Fruit fly (Drosophila melanogaster) whole organism, wandering third instar larva: ENCODE results near the gene mRpL20.

Experiments used
- CG32264 ChIP-seq: fragments of 200-800 bp; sonication (Bioruptor generic); optimal IDR thresholded peaks from 2 replicates; lab custom pipeline; 2016; ENCODE audit warnings: missing biosample characterization, missing genetic modification characterization
- Dfd ChIP-seq: fragments of >200 bp; optimal IDR thresholded peaks from 2 replicates; lab custom pipeline; 2017; ENCODE audit warnings: missing biosample characterization, missing genetic modification characterization
- Hr83 ChIP-seq: fragments of 200-300 bp; sonication (Bioruptor generic); optimal IDR thresholded peaks from 2 replicates; lab custom pipeline; 2016; ENCODE audit warnings: missing biosample characterization, mild to moderate bottlenecking, missing genetic modification characterization, moderate library complexity; ENCODE audit not compliant: poor library complexity, severe bottlenecking
- Jra ChIP-seq: sonication (Bioruptor generic); optimal IDR thresholded peaks from 2 replicates; lab custom pipeline; 2016; ENCODE audit warnings: missing biosample characterization, missing genetic modification characterization
- Myc ChIP-seq: fragments of >200 bp; optimal IDR thresholded peaks from 2 replicates; lab custom pipeline; 2017
- foxo ChIP-seq, 2 experiments: fragments of 200-800 bp; sonication (Bioruptor generic); optimal IDR thresholded peaks; 2 replicates in 1 of 2; 3 replicates in 1 of 2; lab custom pipeline; 2016 to 2017; ENCODE audit warnings: missing biosample characterization in 2 of 2, missing genetic modification characterization in 2 of 2
- usp ChIP-seq: fragments of >200 bp; optimal IDR thresholded peaks from 2 replicates; lab custom pipeline; 2017; ENCODE audit warnings: missing biosample characterization, missing genetic modification characterization

DNA sequence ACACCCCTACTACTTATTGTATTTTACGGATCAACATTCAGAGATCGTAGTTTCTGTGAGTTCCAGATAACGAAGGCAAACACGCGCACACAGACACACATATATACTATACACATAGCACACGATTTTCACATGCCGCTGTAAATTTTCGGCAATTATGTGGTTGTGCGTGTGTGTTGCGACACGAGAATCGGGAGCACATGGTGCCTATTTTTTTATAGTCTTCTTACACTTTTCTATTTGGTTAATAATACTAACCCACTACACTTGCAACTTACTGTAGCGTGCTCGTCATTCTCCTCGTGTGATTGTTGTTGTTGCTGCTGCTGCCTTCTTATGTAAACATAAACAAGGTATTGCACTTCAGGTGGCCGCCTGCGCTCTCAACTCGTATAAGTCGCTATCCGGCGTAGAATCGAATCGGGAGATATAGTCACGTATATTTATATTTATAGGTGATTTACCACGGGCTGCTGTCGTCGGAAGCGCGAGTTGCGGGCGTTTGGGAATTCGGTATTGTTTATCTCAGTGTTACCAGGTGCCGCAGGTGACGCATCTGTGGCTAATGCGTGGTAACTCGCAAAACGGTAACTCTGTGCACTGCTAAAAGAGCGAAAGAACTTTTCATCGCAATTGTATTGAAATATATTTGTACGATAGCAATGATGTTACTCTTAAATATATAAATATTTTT lies 4.6 kb upstream of the mRpL20 start, which contains the start of gene Adk2:
- TF ChIP-seq Dfd (GFP tag; lab: Kevin White, UChicago) (no peak), CG32264 (GFP tag; lab: Kevin White, UChicago) (no peak), Myc (lab: Kevin White, UChicago) (no peak), Jra (GFP tag; lab: Kevin White, UChicago) (no peak), foxo (GFP tag; optimal IDR thresholded peaks at IDR 0.05; lab: Kevin White, UChicago) (no peak), usp (GFP tag; lab: Kevin White, UChicago) (no peak), Hr83 (GFP tag; lab: Kevin White, UChicago) (peak; percentile 39)
